Worm (Caenorhabditis elegans) whole organism, L2 larva: ENCODE results near the gene nmad-1.

Source experiments
- R02D3.7 ChIP-seq: fragments of 150-350 bp; optimal IDR thresholded peaks from 2 replicates; lab custom pipeline; 2014; ENCODE audit warnings: missing biosample characterization, missing genetic modification characterization
- ama-1 ChIP-seq: fragments of 150-350 bp; optimal IDR thresholded peaks from 2 replicates; lab custom pipeline; 2018; ENCODE audit warnings: inconsistent platforms
- blmp-1 ChIP-seq: sonication (generic microtip); optimal IDR thresholded peaks from 2 replicates; lab custom pipeline; 2017; ENCODE audit warnings: missing genetic modification characterization, mild to moderate bottlenecking, missing compliant biosample characterization, antibody characterized with exemption, moderate library complexity; ENCODE audit not compliant: insufficient read depth
- dmd-4 ChIP-seq: sonication (generic microtip); optimal IDR thresholded peaks from 2 replicates; lab custom pipeline; 2017; ENCODE audit warnings: missing biosample characterization, missing genetic modification characterization
- egl-27 ChIP-seq: sonication (generic microtip); optimal IDR thresholded peaks from 3 replicates; lab custom pipeline; 2017; ENCODE audit warnings: missing biosample characterization, missing genetic modification reagents, missing genetic modification characterization
- elt-3 ChIP-seq: sonication (generic microtip); optimal IDR thresholded peaks from 2 replicates; lab custom pipeline; 2017; ENCODE audit warnings: missing biosample characterization, missing genetic modification characterization
- lin-11 ChIP-seq: fragments of 150-350 bp; sonication (generic microtip); optimal IDR thresholded peaks from 2 replicates; lab custom pipeline; 2014; ENCODE audit warnings: missing biosample characterization, missing genetic modification characterization, inconsistent platforms, mixed read lengths
- lin-13 ChIP-seq: fragments of 150-350 bp; optimal IDR thresholded peaks from 2 replicates; lab custom pipeline; 2014; ENCODE audit warnings: missing biosample characterization, missing genetic modification reagents, missing genetic modification characterization
- mab-5 ChIP-seq: fragments of 150-350 bp; optimal IDR thresholded peaks from 2 replicates; lab custom pipeline; 2014; ENCODE audit warnings: missing biosample characterization, missing genetic modification characterization
- nhr-11 ChIP-seq: fragments of 150-350 bp; optimal IDR thresholded peaks from 2 replicates; lab custom pipeline; 2014; ENCODE audit warnings: missing biosample characterization, missing genetic modification characterization
- nhr-12 ChIP-seq: fragments of 150-350 bp; optimal IDR thresholded peaks from 2 replicates; lab custom pipeline; 2014; ENCODE audit warnings: missing biosample characterization, missing genetic modification characterization
- nhr-129 ChIP-seq: fragments of 150-350 bp; optimal IDR thresholded peaks from 2 replicates; lab custom pipeline; 2014; ENCODE audit warnings: missing biosample characterization, missing genetic modification characterization
- nhr-21 ChIP-seq: fragments of 150-350 bp; optimal IDR thresholded peaks from 2 replicates; lab custom pipeline; 2014; ENCODE audit warnings: missing biosample characterization, missing genetic modification characterization
- sem-4 ChIP-seq: fragments of 150-350 bp; optimal IDR thresholded peaks from 2 replicates; lab custom pipeline; 2014; ENCODE audit warnings: missing biosample characterization, missing genetic modification reagents, missing genetic modification characterization
- skn-1 ChIP-seq: sonication (generic microtip); optimal IDR thresholded peaks from 2 replicates; lab custom pipeline; 2017; ENCODE audit warnings: missing biosample characterization, missing genetic modification characterization
- zag-1 ChIP-seq: fragments of 150-350 bp; optimal IDR thresholded peaks from 2 replicates; lab custom pipeline; 2014; ENCODE audit warnings: missing biosample characterization, missing genetic modification characterization
- ztf-11 ChIP-seq: sonication (generic microtip); optimal IDR thresholded peaks from 2 replicates; lab custom pipeline; 2017; ENCODE audit warnings: missing biosample characterization, missing genetic modification characterization
- ztf-4 ChIP-seq: fragments of 150-350 bp; optimal IDR thresholded peaks from 2 replicates; lab custom pipeline; 2014; ENCODE audit warnings: missing biosample characterization, missing genetic modification characterization

The nmad-1 gene

DNA sequence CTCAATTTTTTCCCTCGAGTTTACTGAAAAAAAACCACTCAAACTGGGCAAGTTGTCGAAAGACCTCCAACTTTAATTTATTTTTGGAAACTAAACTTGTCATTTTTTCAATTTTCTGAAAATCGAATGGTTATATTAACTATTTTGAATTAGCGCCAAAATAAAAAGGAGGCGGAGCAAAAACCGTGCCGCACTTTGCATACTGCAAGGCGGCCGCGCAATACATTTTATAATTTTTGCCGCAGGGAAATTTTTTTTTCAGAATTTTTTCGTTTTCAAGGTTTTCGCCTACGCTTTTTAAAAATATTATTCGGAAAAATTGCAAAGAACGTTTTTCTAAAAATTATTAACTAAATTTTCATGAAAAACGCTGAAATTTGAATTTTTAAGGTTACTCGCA lies 51.1 kb downstream of the nmad-1 start:
- TF ChIP-seq nhr-129 (tag; lab: Kevin White, UChicago), result no peak
- no peak for TF ChIP-seq lin-11 (tag; lab: Kevin White, UChicago)
- no peak for TF ChIP-seq nhr-21 (tag; lab: Kevin White, UChicago)
- no peak for TF ChIP-seq R02D3.7 (tag; lab: Kevin White, UChicago)
- TF ChIP-seq blmp-1, result no peak
- no peak for TF ChIP-seq egl-27 (tag; lab: Kevin White, UChicago)
- no peak for TF ChIP-seq nhr-12 (tag; lab: Kevin White, UChicago)
- no peak for TF ChIP-seq lin-13 (GFP tag; lab: Kevin White, UChicago)
- no peak for TF ChIP-seq ztf-4 (tag; lab: Kevin White, UChicago)
- no peak for TF ChIP-seq ama-1
- TF ChIP-seq skn-1, result no peak
- no peak for TF ChIP-seq zag-1 (tag; lab: Kevin White, UChicago)
- TF ChIP-seq ztf-11 (tag; lab: Kevin White, UChicago), result no peak
- no peak for TF ChIP-seq elt-3 (tag; lab: Kevin White, UChicago)
- TF ChIP-seq nhr-11, result no peak
- TF ChIP-seq mab-5 (tag; lab: Kevin White, UChicago), result no peak
- TF ChIP-seq sem-4 (tag; lab: Kevin White, UChicago), result no peak
- no peak for TF ChIP-seq dmd-4 (tag; lab: Kevin White, UChicago)
